Worm (Caenorhabditis elegans): ENCODE measurements around the gene K08D9.2.

The K08D9.2 gene

ce11 chrV:3242984-3243383 lies 15.5 kb downstream of the K08D9.2 start, which contains the start of gene gst-23:
TSS of gene gst-23 (plus strand) at chrV:3243284.
- TF ChIP-seq mls-2 (tag; optimal IDR thresholded peaks at IDR 0.05): no peak
- no peak for TF ChIP-seq drap-1 (GFP tag; optimal IDR thresholded peaks at IDR 0.05)
- no peak for TF ChIP-seq zip-8 (tag; optimal IDR thresholded peaks at IDR 0.05)
- no peak for TF ChIP-seq nhr-2 (tag; optimal IDR thresholded peaks at IDR 0.05)
- TF ChIP-seq sem-2 (GFP tag; optimal IDR thresholded peaks at IDR 0.05): no peak
- no peak for TF ChIP-seq ceh-83 (GFP tag; optimal IDR thresholded peaks at IDR 0.05)
- TF ChIP-seq nhr-28 (tag; optimal IDR thresholded peaks at IDR 0.05): no peak
- TF ChIP-seq M03D4.4 (tag; optimal IDR thresholded peaks at IDR 0.05): no peak
- no peak for TF ChIP-seq ztf-11 (tag; optimal IDR thresholded peaks at IDR 0.05)
- TF ChIP-seq lsy-2 (tag; optimal IDR thresholded peaks at IDR 0.05): no peak
- TF ChIP-seq ceh-43 (GFP tag; optimal IDR thresholded peaks at IDR 0.05): no peak
- TF ChIP-seq bed-3 (GFP tag; optimal IDR thresholded peaks at IDR 0.05): no peak

- TF ChIP-seq nhr-76 (tag; optimal IDR thresholded peaks at IDR 0.05): no peak
- TF ChIP-seq tbx-8 (GFP tag; optimal IDR thresholded peaks at IDR 0.05): no peak
- no peak for TF ChIP-seq snpc-4 (tag; optimal IDR thresholded peaks at IDR 0.05)
- TF ChIP-seq ztf-11 (tag; optimal IDR thresholded peaks at IDR 0.05): no peak
- no peak for TF ChIP-seq lin-13 (tag; optimal IDR thresholded peaks at IDR 0.05)
- TF ChIP-seq sptf-1 (tag; optimal IDR thresholded peaks at IDR 0.05): no peak
- no peak for TF ChIP-seq mab-5 (tag; optimal IDR thresholded peaks at IDR 0.05)
- no peak for TF ChIP-seq elt-3 (tag; optimal IDR thresholded peaks at IDR 0.05)
- no peak for TF ChIP-seq nhr-2 (tag; optimal IDR thresholded peaks at IDR 0.05)
- no peak for TF ChIP-seq ceh-39 (tag; optimal IDR thresholded peaks at IDR 0.05)
- TF ChIP-seq unc-39 (tag; optimal IDR thresholded peaks at IDR 0.05): no peak
- no peak for TF ChIP-seq zip-8 (tag; optimal IDR thresholded peaks at IDR 0.05)
- no peak for TF ChIP-seq ceh-43 (GFP tag; optimal IDR thresholded peaks at IDR 0.05)
- TF ChIP-seq lsy-2 (tag; optimal IDR thresholded peaks at IDR 0.05): no peak
Observed at ce11 chrV:3244703-3245102, 17.2 kb downstream of the K08D9.2 start, which contains the start of gene srj-7. TSS of gene srj-7 (plus strand) at chrV:3245003.

ce11 chrV:3247515-3247914 lies 20.0 kb downstream of the K08D9.2 start, which contains the start of gene srj-8:
TSS of gene srj-8 (plus strand) at chrV:3247815.
- TF ChIP-seq elt-3 (tag; optimal IDR thresholded peaks at IDR 0.05) (no peak), nhr-28 (tag; optimal IDR thresholded peaks at IDR 0.05) (no peak), ces-1 (GFP tag; optimal IDR thresholded peaks at IDR 0.05) (no peak), cnd-1 (tag; optimal IDR thresholded peaks at IDR 0.05) (no peak), ztf-11 (tag; optimal IDR thresholded peaks at IDR 0.05) (no peak), ceh-43 (GFP tag; optimal IDR thresholded peaks at IDR 0.05) (no peak)

- TF ChIP-seq lsy-2 (tag; optimal IDR thresholded peaks at IDR 0.05) (no peak), nhr-28 (tag; optimal IDR thresholded peaks at IDR 0.05) (no peak), pha-4 (tag; optimal IDR thresholded peaks at IDR 0.05) (no peak), unc-120 (tag; optimal IDR thresholded peaks at IDR 0.05; ENCODE audit: poor library complexity, severe bottlenecking) (no peak), elt-1 (tag; optimal IDR thresholded peaks at IDR 0.05; ENCODE audit: borderline replicate concordance, insufficient read depth) (no peak), ceh-39 (tag; optimal IDR thresholded peaks at IDR 0.05) (no peak), cnd-1 (tag; optimal IDR thresholded peaks at IDR 0.05) (no peak), sem-2 (GFP tag; optimal IDR thresholded peaks at IDR 0.05) (no peak), ztf-11 (tag; optimal IDR thresholded peaks at IDR 0.05) (no peak), hlh-1 (tag; optimal IDR thresholded peaks at IDR 0.05) (no peak), snpc-4 (tag; optimal IDR thresholded peaks at IDR 0.05) (no peak), flh-1 (GFP tag; optimal IDR thresholded peaks at IDR 0.05) (no peak), lin-32 (GFP tag; optimal IDR thresholded peaks at IDR 0.05) (no peak), nhr-237 (tag; optimal IDR thresholded peaks at IDR 0.05) (no peak), ceh-83 (GFP tag; optimal IDR thresholded peaks at IDR 0.05) (no peak), zip-8 (tag; optimal IDR thresholded peaks at IDR 0.05) (no peak), drap-1 (GFP tag; optimal IDR thresholded peaks at IDR 0.05) (no peak), ceh-43 (GFP tag; optimal IDR thresholded peaks at IDR 0.05) (no peak), nhr-12 (tag; optimal IDR thresholded peaks at IDR 0.05) (no peak)
Observed at ce11 chrV:3250153-3250552, 22.7 kb downstream of the K08D9.2 start, which contains the start of gene T28A11.13. TSS of gene T28A11.13 (minus strand) at chrV:3250253.

- TF ChIP-seq ces-1 (GFP tag; optimal IDR thresholded peaks at IDR 0.05) (no peak), elt-1 (tag; optimal IDR thresholded peaks at IDR 0.05; ENCODE audit: borderline replicate concordance, insufficient read depth) (no peak), ceh-83 (GFP tag; optimal IDR thresholded peaks at IDR 0.05) (no peak), blmp-1 (tag; optimal IDR thresholded peaks at IDR 0.05) (no peak), lin-13 (tag; optimal IDR thresholded peaks at IDR 0.05) (no peak), bed-3 (GFP tag; optimal IDR thresholded peaks at IDR 0.05) (no peak), ham-2 (GFP tag; optimal IDR thresholded peaks at IDR 0.05) (no peak), flh-1 (GFP tag; optimal IDR thresholded peaks at IDR 0.05) (no peak), hlh-1 (tag; optimal IDR thresholded peaks at IDR 0.05) (no peak), drap-1 (GFP tag; optimal IDR thresholded peaks at IDR 0.05) (no peak), M03D4.4 (tag; optimal IDR thresholded peaks at IDR 0.05) (no peak)
Observed at ce11 chrV:3256051-3256450, 28.6 kb downstream of the K08D9.2 start, which contains the start of gene srt-63. TSS of gene srt-63 (minus strand) at chrV:3256151.

Measured in whole organism, mixed stage, embryonic.